Worm (Caenorhabditis elegans) whole organism, L2 larva: ENCODE results near the gene C44C1.6.

Experiments used
- C34F6.9 ChIP-seq: fragments of 150-350 bp; optimal IDR thresholded peaks from 2 replicates; lab custom pipeline; 2014; ENCODE audit warnings: missing biosample characterization, missing genetic modification characterization
- F13H6.1 ChIP-seq: sonication (generic microtip); optimal IDR thresholded peaks from 2 replicates; lab custom pipeline; 2016; ENCODE audit warnings: missing genetic modification characterization, missing compliant biosample characterization
- R02D3.7 ChIP-seq: fragments of 150-350 bp; optimal IDR thresholded peaks from 2 replicates; lab custom pipeline; 2014; ENCODE audit warnings: missing biosample characterization, missing genetic modification characterization
- Y55F3AM.14 ChIP-seq: fragments of 200-800 bp; sonication (Bioruptor generic); optimal IDR thresholded peaks from 2 replicates; lab custom pipeline; 2018; ENCODE audit warnings: mild to moderate bottlenecking, missing genetic modification characterization, missing compliant biosample characterization
- ZK546.5 ChIP-seq: sonication (generic microtip); optimal IDR thresholded peaks from 2 replicates; lab custom pipeline; 2017; ENCODE audit warnings: missing biosample characterization, missing genetic modification characterization
- alr-1 ChIP-seq: fragments of 150-350 bp; optimal IDR thresholded peaks from 2 replicates; lab custom pipeline; 2014; ENCODE audit warnings: missing biosample characterization, missing genetic modification characterization
- aly-2 ChIP-seq: fragments of 150-350 bp; optimal IDR thresholded peaks from 2 replicates; lab custom pipeline; 2014; ENCODE audit warnings: missing biosample characterization, missing genetic modification characterization
- ama-1 ChIP-seq: fragments of 150-350 bp; optimal IDR thresholded peaks from 2 replicates; lab custom pipeline; 2018; ENCODE audit warnings: inconsistent platforms
- blmp-1 ChIP-seq: sonication (generic microtip); optimal IDR thresholded peaks from 2 replicates; lab custom pipeline; 2017; ENCODE audit warnings: missing genetic modification characterization, mild to moderate bottlenecking, missing compliant biosample characterization, antibody characterized with exemption, moderate library complexity; ENCODE audit not compliant: insufficient read depth
- ceh-16 ChIP-seq: fragments of 150-350 bp; optimal IDR thresholded peaks from 2 replicates; lab custom pipeline; 2014; ENCODE audit warnings: missing biosample characterization, missing genetic modification characterization
- ceh-82 ChIP-seq: fragments of 150-350 bp; optimal IDR thresholded peaks from 2 replicates; lab custom pipeline; 2014; ENCODE audit warnings: missing biosample characterization, missing genetic modification characterization
- crh-2 ChIP-seq: sonication (generic microtip); optimal IDR thresholded peaks from 2 replicates; lab custom pipeline; 2017; ENCODE audit warnings: missing biosample characterization, missing genetic modification characterization
- dmd-4 ChIP-seq: sonication (generic microtip); optimal IDR thresholded peaks from 2 replicates; lab custom pipeline; 2017; ENCODE audit warnings: missing biosample characterization, missing genetic modification characterization
- egl-27 ChIP-seq: sonication (generic microtip); optimal IDR thresholded peaks from 3 replicates; lab custom pipeline; 2017; ENCODE audit warnings: missing biosample characterization, missing genetic modification reagents, missing genetic modification characterization
- elt-1 ChIP-seq: fragments of 150-350 bp; optimal IDR thresholded peaks from 2 replicates; lab custom pipeline; 2014; ENCODE audit warnings: missing biosample characterization, missing genetic modification characterization
- elt-3 ChIP-seq: sonication (generic microtip); optimal IDR thresholded peaks from 2 replicates; lab custom pipeline; 2017; ENCODE audit warnings: missing biosample characterization, missing genetic modification characterization
- fos-1 ChIP-seq: fragments of 150-350 bp; optimal IDR thresholded peaks from 2 replicates; lab custom pipeline; 2014; ENCODE audit warnings: missing biosample characterization, missing genetic modification characterization
- gmeb-1 ChIP-seq: fragments of 150-350 bp; optimal IDR thresholded peaks from 2 replicates; lab custom pipeline; 2014; ENCODE audit warnings: missing biosample characterization, missing genetic modification characterization
- lin-11 ChIP-seq: fragments of 150-350 bp; sonication (generic microtip); optimal IDR thresholded peaks from 2 replicates; lab custom pipeline; 2014; ENCODE audit warnings: missing biosample characterization, missing genetic modification characterization, inconsistent platforms, mixed read lengths
- lin-13 ChIP-seq: fragments of 150-350 bp; optimal IDR thresholded peaks from 2 replicates; lab custom pipeline; 2014; ENCODE audit warnings: missing biosample characterization, missing genetic modification reagents, missing genetic modification characterization
- lin-39 ChIP-seq: fragments of 150-350 bp; optimal IDR thresholded peaks from 2 replicates; lab custom pipeline; 2014; ENCODE audit warnings: missing biosample characterization, missing genetic modification reagents, missing genetic modification characterization
- lsy-2 ChIP-seq, 2 experiments: fragments of 150-350 bp in 1 of 2; sonication (generic microtip) in 1 of 2; optimal IDR thresholded peaks; 2 replicates each; lab custom pipeline; 2014 to 2017; ENCODE audit warnings: missing biosample characterization in 2 of 2, missing genetic modification characterization in 2 of 2
- mab-5 ChIP-seq: fragments of 150-350 bp; optimal IDR thresholded peaks from 2 replicates; lab custom pipeline; 2014; ENCODE audit warnings: missing biosample characterization, missing genetic modification characterization
- mbf-1 ChIP-seq: sonication (generic microtip); optimal IDR thresholded peaks from 2 replicates; lab custom pipeline; 2017; ENCODE audit warnings: missing biosample characterization, missing genetic modification characterization
- mdl-1 ChIP-seq, 2 experiments: fragments of 150-350 bp in 1 of 2; sonication (generic microtip) in 1 of 2; optimal IDR thresholded peaks; 2 replicates each; lab custom pipeline; 2017; ENCODE audit warnings: missing biosample characterization in 2 of 2, missing genetic modification characterization in 2 of 2
- nhr-10 ChIP-seq: sonication (generic microtip); optimal IDR thresholded peaks from 2 replicates; lab custom pipeline; 2017; ENCODE audit warnings: missing biosample characterization, missing genetic modification characterization
- nhr-11 ChIP-seq: fragments of 150-350 bp; optimal IDR thresholded peaks from 2 replicates; lab custom pipeline; 2014; ENCODE audit warnings: missing biosample characterization, missing genetic modification characterization
- nhr-12 ChIP-seq: fragments of 150-350 bp; optimal IDR thresholded peaks from 2 replicates; lab custom pipeline; 2014; ENCODE audit warnings: missing biosample characterization, missing genetic modification characterization
- nhr-129 ChIP-seq: fragments of 150-350 bp; optimal IDR thresholded peaks from 2 replicates; lab custom pipeline; 2014; ENCODE audit warnings: missing biosample characterization, missing genetic modification characterization
- nhr-21 ChIP-seq: fragments of 150-350 bp; optimal IDR thresholded peaks from 2 replicates; lab custom pipeline; 2014; ENCODE audit warnings: missing biosample characterization, missing genetic modification characterization
- nhr-23 ChIP-seq: fragments of 150-350 bp; optimal IDR thresholded peaks from 2 replicates; lab custom pipeline; 2014; ENCODE audit warnings: missing biosample characterization, missing genetic modification reagents, missing genetic modification characterization
- nhr-237 ChIP-seq: fragments of 150-350 bp; optimal IDR thresholded peaks from 2 replicates; lab custom pipeline; 2014; ENCODE audit warnings: missing biosample characterization, missing genetic modification characterization
- nhr-25 ChIP-seq: fragments of 150-350 bp; sonication (generic microtip); optimal IDR thresholded peaks from 3 replicates; lab custom pipeline; 2014; ENCODE audit warnings: missing biosample characterization, missing genetic modification characterization
- nhr-6 ChIP-seq: fragments of 150-350 bp; optimal IDR thresholded peaks from 2 replicates; lab custom pipeline; 2014; ENCODE audit warnings: missing biosample characterization, missing genetic modification characterization
- nhr-77 ChIP-seq: fragments of 150-350 bp; optimal IDR thresholded peaks from 2 replicates; lab custom pipeline; 2014; ENCODE audit warnings: missing biosample characterization, missing genetic modification characterization
- peb-1 ChIP-seq: fragments of 150-350 bp; optimal IDR thresholded peaks from 2 replicates; lab custom pipeline; 2014; ENCODE audit warnings: missing biosample characterization, missing genetic modification characterization
- sem-4 ChIP-seq: fragments of 150-350 bp; optimal IDR thresholded peaks from 2 replicates; lab custom pipeline; 2014; ENCODE audit warnings: missing biosample characterization, missing genetic modification reagents, missing genetic modification characterization
- skn-1 ChIP-seq: sonication (generic microtip); optimal IDR thresholded peaks from 2 replicates; lab custom pipeline; 2017; ENCODE audit warnings: missing biosample characterization, missing genetic modification characterization
- sma-3 ChIP-seq: sonication (generic microtip); optimal IDR thresholded peaks from 2 replicates; lab custom pipeline; 2016; ENCODE audit warnings: missing genetic modification reagents, missing genetic modification characterization, missing compliant biosample characterization
- sma-9 ChIP-seq, 2 experiments: fragments of 150-350 bp in 1 of 2; sonication (generic microtip) in 1 of 2; optimal IDR thresholded peaks; 2 replicates each; lab custom pipeline; 2014 to 2016; ENCODE audit warnings: missing genetic modification characterization in 2 of 2, mild to moderate bottlenecking in 1 of 2, missing biosample characterization in 1 of 2, missing compliant biosample characterization in 1 of 2, missing genetic modification reagents in 1 of 2, moderate library complexity in 1 of 2
- snpc-4 ChIP-seq: fragments of 150-350 bp; optimal IDR thresholded peaks from 2 replicates; lab custom pipeline; 2014; ENCODE audit warnings: missing biosample characterization, missing genetic modification characterization
- unc-39 ChIP-seq: fragments of 150-350 bp; optimal IDR thresholded peaks from 2 replicates; lab custom pipeline; 2014; ENCODE audit warnings: missing biosample characterization, missing genetic modification characterization
- unc-55 ChIP-seq: fragments of 150-350 bp; sonication (generic microtip); optimal IDR thresholded peaks from 3 replicates; lab custom pipeline; 2014; ENCODE audit warnings: missing biosample characterization, missing genetic modification reagents, missing genetic modification characterization
- unc-62 ChIP-seq: fragments of 150-350 bp; optimal IDR thresholded peaks from 2 replicates; lab custom pipeline; 2014; ENCODE audit warnings: missing biosample characterization, missing genetic modification reagents, missing genetic modification characterization
- zag-1 ChIP-seq: fragments of 150-350 bp; optimal IDR thresholded peaks from 2 replicates; lab custom pipeline; 2014; ENCODE audit warnings: missing biosample characterization, missing genetic modification characterization
- ztf-1 ChIP-seq: fragments of 200-800 bp; sonication (Bioruptor generic); conservative IDR thresholded peaks from 2 replicates; pipeline ENCODE4 v1.3.6; 2022; ENCODE audit warnings: missing genetic modification characterization, missing compliant biosample characterization
- ztf-11 ChIP-seq: sonication (generic microtip); optimal IDR thresholded peaks from 2 replicates; lab custom pipeline; 2017; ENCODE audit warnings: missing biosample characterization, missing genetic modification characterization
- ztf-4 ChIP-seq: fragments of 150-350 bp; optimal IDR thresholded peaks from 2 replicates; lab custom pipeline; 2014; ENCODE audit warnings: missing biosample characterization, missing genetic modification characterization

The C44C1.6 gene

DNA sequence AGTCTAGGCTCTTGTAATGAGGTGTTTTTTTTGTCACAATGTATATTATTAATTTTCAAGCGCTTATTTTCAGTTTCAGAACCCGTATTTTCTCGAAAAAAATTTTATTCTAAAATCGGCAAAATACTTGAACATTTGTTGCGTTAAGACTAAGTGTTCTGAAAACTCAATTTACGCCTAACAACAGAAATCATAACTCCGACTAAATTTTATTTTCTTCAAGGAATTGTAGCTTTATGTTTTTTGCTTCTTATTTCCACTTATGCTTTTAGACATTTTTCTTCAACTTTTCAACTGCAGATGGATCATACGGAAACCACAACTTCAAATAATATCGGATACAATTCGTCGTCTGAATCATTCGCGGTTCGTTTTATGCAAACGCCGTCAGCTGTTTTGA is 36.6 kb downstream of the C44C1.6 start, which contains the start of gene F35H12.1:
Gene F35H12.1 (plus strand): TSS at position 301 of the 400 bp plus-strand sequence.
- TF ChIP-seq F13H6.1 (tag; lab: Kevin White, UChicago) = no peak
- TF ChIP-seq gmeb-1 (tag; lab: Kevin White, UChicago) = no peak

DNA sequence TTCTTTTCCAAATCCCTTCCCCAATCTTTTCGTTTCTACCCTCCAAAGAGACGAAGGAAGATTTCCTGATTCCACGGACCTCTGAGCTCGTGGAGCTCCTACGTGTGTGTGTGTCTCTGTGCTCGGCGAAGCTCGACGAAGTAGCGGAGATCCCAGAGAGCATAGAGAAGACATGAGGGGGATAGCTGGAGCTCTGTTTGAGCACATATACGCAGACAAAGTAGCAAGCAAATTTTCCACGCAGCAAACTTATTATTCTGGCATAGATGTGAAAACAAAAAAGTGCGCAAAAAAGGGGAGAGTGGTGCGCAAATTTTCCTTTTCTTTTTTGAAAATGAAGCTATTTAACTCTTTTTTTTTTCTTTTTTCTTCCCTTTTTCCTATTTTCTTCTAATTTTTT is 37.2 kb downstream of the C44C1.6 start:
- TF ChIP-seq elt-1 (tag; lab: Kevin White, UChicago) (no peak), nhr-23 (tag; lab: Kevin White, UChicago) (no peak), sem-4 (tag; lab: Kevin White, UChicago) (no peak), ztf-4 (tag; lab: Kevin White, UChicago) (no peak), ZK546.5 (no peak), gmeb-1 (tag; lab: Kevin White, UChicago) (no peak), blmp-1 (tag; lab: Kevin White, UChicago) (no peak), nhr-77 (tag; lab: Kevin White, UChicago) (no peak), alr-1 (no peak), nhr-10 (tag; lab: Kevin White, UChicago) (no peak), Y55F3AM.14 (GFP tag; lab: Kevin White, UChicago) (no peak), nhr-11 (tag; lab: Kevin White, UChicago) (no peak), fos-1 (tag; lab: Kevin White, UChicago) (no peak), lin-39 (no peak), lin-11 (tag; lab: Kevin White, UChicago) (no peak), C34F6.9 (peak; percentile 43), unc-62 (GFP tag; lab: Kevin White, UChicago) (no peak), nhr-21 (tag; lab: Kevin White, UChicago) (no peak), ceh-16 (no peak), ama-1 (lab: Kevin White, UChicago) (no peak), zag-1 (tag; lab: Kevin White, UChicago) (peak; percentile 52), nhr-129 (tag; lab: Kevin White, UChicago) (peak; percentile 54), sma-9 (GFP tag; optimal IDR thresholded peaks at IDR 0.05; lab: Kevin White, UChicago) (no peak), sma-9 (tag; optimal IDR thresholded peaks at IDR 0.05; lab: Kevin White, UChicago) (no peak), ztf-1 (GFP tag; lab: Robert Waterston, UW) (no peak), nhr-237 (tag; lab: Kevin White, UChicago) (no peak), egl-27 (tag; lab: Kevin White, UChicago) (no peak), unc-39 (tag; lab: Kevin White, UChicago) (no peak), sma-3 (no peak), nhr-6 (tag; lab: Kevin White, UChicago) (no peak), mbf-1 (tag; lab: Kevin White, UChicago) (no peak), F13H6.1 (tag; lab: Kevin White, UChicago) (no peak), crh-2 (peak; percentile 51), lin-13 (GFP tag; lab: Kevin White, UChicago) (no peak), mdl-1 (tag; optimal IDR thresholded peaks at IDR 0.05; lab: Kevin White, UChicago) (peak in 1 of 2 experiments; percentile 57), lsy-2 (tag; optimal IDR thresholded peaks at IDR 0.05; lab: Kevin White, UChicago) (peak in 1 of 2 experiments; percentile 40), dmd-4 (tag; lab: Kevin White, UChicago) (no peak), skn-1 (no peak), R02D3.7 (tag; lab: Kevin White, UChicago) (no peak), snpc-4 (tag; lab: Kevin White, UChicago) (no peak), aly-2 (tag; lab: Kevin White, UChicago) (no peak), nhr-25 (tag; lab: Kevin White, UChicago) (no peak), nhr-12 (tag; lab: Kevin White, UChicago) (no peak), unc-55 (GFP tag; lab: Kevin White, UChicago) (peak; percentile 72), elt-3 (tag; lab: Kevin White, UChicago) (no peak), ceh-82 (tag; lab: Kevin White, UChicago) (no peak), ztf-11 (no peak), mab-5 (tag; lab: Kevin White, UChicago) (no peak), peb-1 (no peak)
